Worm (Caenorhabditis elegans): ENCODE data around the gene Y70C5C.1.

- no peak for TF ChIP-seq ama-1 (optimal IDR thresholded peaks at IDR 0.05)
- TF ChIP-seq lin-39 (tag; optimal IDR thresholded peaks at IDR 0.05) = no peak
- no peak for TF ChIP-seq nhr-77 (tag; optimal IDR thresholded peaks at IDR 0.05)
- TF ChIP-seq nhr-111 (GFP tag; optimal IDR thresholded peaks at IDR 0.05) = no peak
- TF ChIP-seq saeg-2 (GFP tag; IDR thresholded peaks at IDR 0.05) = no peak
- no peak for TF ChIP-seq fos-1 (tag; optimal IDR thresholded peaks at IDR 0.05)
- no peak for TF ChIP-seq zip-2 (tag; optimal IDR thresholded peaks at IDR 0.05)
- no peak for TF ChIP-seq R02D3.7 (tag; optimal IDR thresholded peaks at IDR 0.05)
Measured at ce11 chrV:16726915-16727314, 26.9 kb downstream of the Y70C5C.1 start, which contains the start of gene T25E12.14.
